Fruit fly (Drosophila melanogaster): ENCODE data around the gene CG4598.

DNA sequence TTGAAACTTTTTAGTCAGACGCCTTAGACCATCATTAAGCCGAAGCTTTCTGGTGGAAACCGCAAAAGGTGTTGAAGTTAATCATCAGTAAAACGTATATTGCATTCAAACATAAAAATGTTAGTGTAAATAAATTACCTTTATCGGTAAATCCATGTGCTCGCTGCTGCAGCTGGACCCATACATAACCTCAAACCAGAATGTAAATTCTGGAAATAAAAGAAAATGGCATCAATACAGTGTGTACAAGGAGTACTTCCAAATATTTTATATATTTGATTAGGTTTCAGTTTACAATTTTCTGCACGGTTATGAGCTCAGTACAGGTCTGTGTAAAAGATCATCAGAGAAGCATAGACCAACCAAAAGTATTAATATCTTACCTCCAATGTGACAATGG, 24.2 kb upstream of the CG4598 start:
- no peak for TF ChIP-seq CG18476 (GFP tag; optimal IDR thresholded peaks at IDR 0.05)
- no peak for TF ChIP-seq CG34224 (GFP tag; IDR thresholded peaks at IDR 0.05; ENCODE audit: partially characterized antibody)
- TF ChIP-seq CG12071 (GFP tag; optimal IDR thresholded peaks at IDR 0.05), result no peak
- TF ChIP-seq Dip3 (GFP tag; optimal IDR thresholded peaks at IDR 0.05), result no peak
- no peak for TF ChIP-seq zfh2 (GFP tag; optimal IDR thresholded peaks at IDR 0.05)
- no peak for TF ChIP-seq CG7271 (tag; optimal IDR thresholded peaks at IDR 0.05)
- no peak for TF ChIP-seq CG10366 (GFP tag; IDR thresholded peaks at IDR 0.05)
- TF ChIP-seq dmrt11E (tag; optimal IDR thresholded peaks at IDR 0.05), result no peak
- TF ChIP-seq Aef1 (GFP tag; IDR thresholded peaks at IDR 0.05), result no peak
- no peak for TF ChIP-seq sisA (GFP tag; IDR thresholded peaks at IDR 0.05)
- TF ChIP-seq Dll (GFP tag; IDR thresholded peaks at IDR 0.05; ENCODE audit: partially characterized antibody), result no peak

Data from whole organism, embryonic.